Worm (Caenorhabditis elegans) whole organism, L4 larva: Measurements from ENCODE around the gene oma-2.

Experiments
- D1046.2 ChIP-seq: fragments of 200-800 bp; sonication (Bioruptor generic); IDR thresholded peaks from 2 replicates; pipeline ENCODE4 v1.3.6; 2022; ENCODE audit warnings: missing genetic modification characterization, missing compliant biosample characterization
- F37D6.2 ChIP-seq: sonication (generic microtip); optimal IDR thresholded peaks from 2 replicates; lab custom pipeline; 2016; ENCODE audit warnings: mild to moderate bottlenecking, missing genetic modification characterization, missing compliant biosample characterization
- F49E8.2 ChIP-seq: sonication (generic microtip); optimal IDR thresholded peaks from 2 replicates; lab custom pipeline; 2016; ENCODE audit warnings: missing compliant biosample characterization, mild to moderate bottlenecking, missing genetic modification characterization, borderline replicate concordance
- R02D3.7 ChIP-seq: fragments of 150-350 bp; sonication (generic microtip); optimal IDR thresholded peaks from 3 replicates; lab custom pipeline; 2014; ENCODE audit warnings: missing biosample characterization, missing genetic modification characterization
- Y105C5A.15 ChIP-seq: fragments of 200-800 bp; sonication (Bioruptor generic); IDR thresholded peaks from 2 replicates; pipeline ENCODE4 v1.3.6; 2022; ENCODE audit warnings: missing genetic modification characterization, missing compliant biosample characterization
- ZK546.5 ChIP-seq, 2 experiments: sonication (generic microtip); optimal IDR thresholded peaks; 2 replicates each; lab custom pipeline; 2017; ENCODE audit warnings: missing biosample characterization in 2 of 2, missing genetic modification characterization in 2 of 2
- aha-1 ChIP-seq: fragments of 150-350 bp; peaks from one replicate; lab custom pipeline; 2014; ENCODE audit warnings: missing biosample characterization, missing genetic modification characterization
- ceh-20 ChIP-seq: fragments of 200-800 bp; sonication (Bioruptor generic); IDR thresholded peaks from 2 replicates; pipeline ENCODE4 v1.3.6; 2022; ENCODE audit warnings: missing genetic modification reagents, missing genetic modification characterization, missing compliant biosample characterization
- ceh-28 ChIP-seq: fragments of 150-350 bp; optimal IDR thresholded peaks from 2 replicates; lab custom pipeline; 2014; ENCODE audit warnings: missing biosample characterization, missing genetic modification reagents, missing genetic modification characterization
- ceh-44 ChIP-seq: fragments of 200-800 bp; sonication (Bioruptor generic); IDR thresholded peaks from 2 replicates; pipeline ENCODE4 v1.3.6; 2022; ENCODE audit warnings: missing genetic modification reagents, missing genetic modification characterization, missing compliant biosample characterization
- ceh-82 ChIP-seq: sonication (generic microtip); optimal IDR thresholded peaks from 2 replicates; lab custom pipeline; 2017; ENCODE audit warnings: missing biosample characterization, missing genetic modification characterization
- cey-2 ChIP-seq: sonication (generic microtip); optimal IDR thresholded peaks from 3 replicates; lab custom pipeline; 2017; ENCODE audit warnings: missing genetic modification characterization, mild to moderate bottlenecking, missing compliant biosample characterization, antibody characterized with exemption, borderline replicate concordance; ENCODE audit not compliant: insufficient read depth
- ctbp-1 ChIP-seq: fragments of 200-800 bp; sonication (Bioruptor generic); IDR thresholded peaks from 2 replicates; pipeline ENCODE4 v1.3.6; 2022; ENCODE audit warnings: missing genetic modification reagents, missing genetic modification characterization, missing compliant biosample characterization
- daf-12 ChIP-seq: fragments of 150-350 bp; optimal IDR thresholded peaks from 2 replicates; lab custom pipeline; 2014; ENCODE audit warnings: missing biosample characterization, missing genetic modification reagents, missing genetic modification characterization
- daf-16 ChIP-seq, 3 experiments: sonication (generic microtip); optimal IDR thresholded peaks; 2 replicates each; lab custom pipeline; 2016 to 2017; ENCODE audit warnings: missing genetic modification characterization in 3 of 3, missing genetic modification reagents in 3 of 3, mild to moderate bottlenecking in 2 of 3, missing compliant biosample characterization in 2 of 3, missing biosample characterization in 1 of 3, moderate library complexity in 1 of 3
- daf-19 ChIP-seq: fragments of 200-800 bp; sonication (Bioruptor generic); conservative IDR thresholded peaks from 2 replicates; pipeline ENCODE4 v1.3.6; 2022; ENCODE audit warnings: missing genetic modification characterization, missing compliant biosample characterization
- daf-8 ChIP-seq: fragments of 200-800 bp; sonication (Bioruptor generic); IDR thresholded peaks from 2 replicates; pipeline ENCODE4 v1.3.6; 2022; ENCODE audit warnings: missing genetic modification characterization, missing compliant biosample characterization
- dpl-1 ChIP-seq: fragments of 150-350 bp; optimal IDR thresholded peaks from 2 replicates; lab custom pipeline; 2014; ENCODE audit warnings: missing biosample characterization, missing genetic modification reagents, missing genetic modification characterization
- duxl-1 ChIP-seq: sonication (generic microtip); optimal IDR thresholded peaks from 2 replicates; lab custom pipeline; 2016; ENCODE audit warnings: mild to moderate bottlenecking, missing genetic modification characterization, moderate library complexity, missing compliant biosample characterization; ENCODE audit not compliant: poor library complexity
- egl-27 ChIP-seq: sonication (generic microtip); optimal IDR thresholded peaks from 3 replicates; lab custom pipeline; 2017; ENCODE audit warnings: missing biosample characterization, missing genetic modification reagents, missing genetic modification characterization
- egl-43 ChIP-seq: fragments of 200-800 bp; sonication (Bioruptor generic); IDR thresholded peaks from 2 replicates; pipeline ENCODE4 v1.3.6; 2022; ENCODE audit warnings: missing genetic modification reagents, missing genetic modification characterization, missing compliant biosample characterization
- fos-1 ChIP-seq: fragments of 150-350 bp; optimal IDR thresholded peaks from 2 replicates; lab custom pipeline; 2014; ENCODE audit warnings: missing biosample characterization, missing genetic modification characterization
- lin-13 ChIP-seq: fragments of 150-350 bp; optimal IDR thresholded peaks from 2 replicates; lab custom pipeline; 2014; ENCODE audit warnings: missing biosample characterization, missing genetic modification reagents, missing genetic modification characterization
- lin-38 ChIP-seq: fragments of 200-800 bp; sonication (Bioruptor generic); IDR thresholded peaks from 2 replicates; pipeline ENCODE4 v1.3.6; 2022; ENCODE audit warnings: missing genetic modification reagents, missing genetic modification characterization, missing compliant biosample characterization
- lin-39 ChIP-seq: fragments of 150-350 bp; optimal IDR thresholded peaks from 2 replicates; lab custom pipeline; 2014; ENCODE audit warnings: missing biosample characterization, missing genetic modification reagents, missing genetic modification characterization
- lsy-2 ChIP-seq, 2 experiments: fragments of 150-350 bp in 1 of 2; sonication (generic microtip) in 1 of 2; optimal IDR thresholded peaks; 2 replicates each; lab custom pipeline; 2014 to 2017; ENCODE audit warnings: missing biosample characterization in 2 of 2, missing genetic modification characterization in 2 of 2
- madf-9 ChIP-seq: fragments of 200-800 bp; sonication (Bioruptor generic); conservative IDR thresholded peaks from 2 replicates; pipeline ENCODE4 v1.3.6; 2022; ENCODE audit warnings: missing genetic modification reagents, missing genetic modification characterization, missing compliant biosample characterization
- mep-1 ChIP-seq: fragments of 150-350 bp; sonication (generic microtip); optimal IDR thresholded peaks from 3 replicates; lab custom pipeline; 2014; ENCODE audit warnings: missing biosample characterization, missing genetic modification characterization
- mes-2 ChIP-seq: sonication (generic microtip); optimal IDR thresholded peaks from 2 replicates; lab custom pipeline; 2016; ENCODE audit warnings: missing genotype, mild to moderate bottlenecking, missing genetic modification characterization, missing compliant biosample characterization; ENCODE audit not compliant: poor library complexity, severe bottlenecking
- nhr-102 ChIP-seq: sonication (generic microtip); optimal IDR thresholded peaks from 2 replicates; lab custom pipeline; 2016; ENCODE audit warnings: mild to moderate bottlenecking, missing genetic modification characterization, moderate library complexity, missing compliant biosample characterization
- nhr-28 ChIP-seq: fragments of 150-350 bp; optimal IDR thresholded peaks from 2 replicates; lab custom pipeline; 2014; ENCODE audit warnings: missing biosample characterization, missing genetic modification characterization
- nhr-6 ChIP-seq: fragments of 150-350 bp; optimal IDR thresholded peaks from 2 replicates; lab custom pipeline; 2014; ENCODE audit warnings: missing biosample characterization, missing genetic modification characterization
- nhr-77 ChIP-seq: fragments of 150-350 bp; optimal IDR thresholded peaks from 2 replicates; lab custom pipeline; 2014; ENCODE audit warnings: missing biosample characterization, missing genetic modification characterization
- pha-4 ChIP-seq, 2 experiments: fragments of 150-350 bp in 1 of 2; fragments of 200-800 bp in 1 of 2; sonication (Bioruptor generic) in 1 of 2; IDR thresholded peaks in 1 of 2; optimal IDR thresholded peaks in 1 of 2; 2 replicates each; pipeline versions ENCODE4 v1.3.6 to Lab custom; 2014 to 2022; ENCODE audit warnings: missing genetic modification characterization in 2 of 2, missing genetic modification reagents in 2 of 2, missing biosample characterization in 1 of 2, missing compliant biosample characterization in 1 of 2
- sdz-12 ChIP-seq: fragments of 200-800 bp; sonication (Bioruptor generic); optimal IDR thresholded peaks from 2 replicates; lab custom pipeline; 2018; ENCODE audit warnings: mild to moderate bottlenecking, missing genetic modification characterization, missing compliant biosample characterization
- skn-1 ChIP-seq: fragments of 150-350 bp; optimal IDR thresholded peaks from 2 replicates; lab custom pipeline; 2014; ENCODE audit warnings: missing biosample characterization, missing genetic modification characterization
- snpc-1.2 ChIP-seq: fragments of 200-800 bp; sonication (Bioruptor generic); IDR thresholded peaks from 2 replicates; pipeline ENCODE4 v1.3.6; 2022; ENCODE audit warnings: missing genetic modification reagents, missing genetic modification characterization, missing compliant biosample characterization
- spr-3 ChIP-seq: fragments of 200-800 bp; sonication (Bioruptor generic); optimal IDR thresholded peaks from 2 replicates; lab custom pipeline; 2018; ENCODE audit warnings: mild to moderate bottlenecking, missing genetic modification characterization, missing compliant biosample characterization
- tag-97 ChIP-seq: fragments of 200-800 bp; sonication (Bioruptor generic); IDR thresholded peaks from 2 replicates; pipeline ENCODE4 v1.3.6; 2022; ENCODE audit warnings: missing genetic modification characterization, missing compliant biosample characterization
- tra-1 ChIP-seq: fragments of 200-800 bp; sonication (Bioruptor generic); IDR thresholded peaks from 2 replicates; pipeline ENCODE4 v1.3.6; 2022; ENCODE audit warnings: missing genetic modification reagents, missing genetic modification characterization, missing compliant biosample characterization
- unc-130 ChIP-seq: sonication (generic microtip); optimal IDR thresholded peaks from 2 replicates; lab custom pipeline; 2016; ENCODE audit warnings: missing genetic modification reagents, missing genetic modification characterization, missing compliant biosample characterization
- unc-62 ChIP-seq, 3 experiments: fragments of 150-350 bp in 1 of 3; sonication (generic microtip); optimal IDR thresholded peaks in 2 of 3; peaks in 1 of 3; 1 replicate in 1 of 3; 2 replicates in 2 of 3; lab custom pipeline; 2014 to 2017; ENCODE audit warnings: missing biosample characterization in 3 of 3, missing genetic modification characterization in 3 of 3, missing genetic modification reagents in 3 of 3, missing genotype in 1 of 3
- vab-7 ChIP-seq: fragments of 200-800 bp; sonication (Bioruptor generic); IDR thresholded peaks from 2 replicates; pipeline ENCODE4 v1.3.6; 2022; ENCODE audit warnings: missing genetic modification reagents, missing genetic modification characterization, missing compliant biosample characterization
- zfp-2 ChIP-seq: sonication (generic microtip); optimal IDR thresholded peaks from 2 replicates; lab custom pipeline; 2016; ENCODE audit warnings: mild to moderate bottlenecking, missing genetic modification characterization, missing compliant biosample characterization
- zip-11 ChIP-seq: fragments of 200-800 bp; sonication (Bioruptor generic); IDR thresholded peaks from 2 replicates; pipeline ENCODE4 v1.3.6; 2022; ENCODE audit warnings: missing genetic modification characterization, missing compliant biosample characterization
- ztf-7 ChIP-seq: fragments of 150-350 bp; optimal IDR thresholded peaks from 2 replicates; lab custom pipeline; 2014; ENCODE audit warnings: missing biosample characterization, missing genetic modification characterization

The oma-2 gene

DNA sequence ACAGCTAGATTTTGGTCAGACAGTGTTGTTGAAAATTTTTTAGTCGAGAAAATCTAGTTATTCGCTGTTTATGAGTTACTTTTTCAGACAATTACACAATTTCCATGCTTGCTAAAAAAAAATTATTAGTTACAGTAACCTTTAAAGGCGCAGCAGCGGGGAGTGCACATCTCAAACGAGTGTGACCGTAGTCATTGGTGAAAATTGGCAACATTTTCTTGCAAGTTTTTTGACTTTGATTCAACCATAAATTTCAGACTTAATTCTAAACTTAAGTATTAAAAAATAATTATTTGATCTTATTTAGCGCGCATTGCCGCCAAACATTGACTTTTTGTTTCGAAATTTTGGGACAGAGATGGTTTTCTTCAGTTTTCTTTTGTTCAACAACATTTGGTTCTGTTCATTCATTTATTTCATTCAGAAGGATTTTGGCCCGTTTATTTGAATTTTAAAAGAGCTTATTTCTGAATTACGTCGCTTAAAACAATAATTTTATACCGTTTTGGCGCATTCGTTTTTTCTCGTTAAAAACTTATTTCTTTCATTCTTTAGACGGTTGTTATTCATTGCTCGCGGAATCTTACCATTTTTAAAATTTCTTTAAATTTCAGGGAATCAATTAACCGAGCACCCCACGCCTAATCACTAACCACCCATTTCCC, at the start of gene oma-2:
oma-2 (plus strand) TSS at position 615 of the 665 bp plus-strand sequence.
- TF ChIP-seq lin-13 (GFP tag; lab: Kevin White, UChicago): peak; percentile 33
- TF ChIP-seq pha-4 (GFP tag; IDR thresholded peaks at IDR 0.05; lab: Robert Waterston, UW): no peak
- no peak for TF ChIP-seq pha-4 (tag; optimal IDR thresholded peaks at IDR 0.05; lab: Kevin White, UChicago)
- TF ChIP-seq ceh-20 (GFP tag; lab: Robert Waterston, UW): no peak
- TF ChIP-seq R02D3.7 (tag; lab: Kevin White, UChicago): no peak
- TF ChIP-seq duxl-1 (tag; lab: Kevin White, UChicago): no peak
- TF ChIP-seq lin-38: peak; percentile 34
- no peak for TF ChIP-seq zfp-2 (tag; lab: Kevin White, UChicago)
- no peak for TF ChIP-seq madf-9
- peak in 1 of 2 experiments; percentile 25 for TF ChIP-seq lsy-2 (tag; optimal IDR thresholded peaks at IDR 0.05; lab: Kevin White, UChicago)
- no peak for TF ChIP-seq daf-19
- peak; percentile 35 for TF ChIP-seq F49E8.2 (tag; lab: Kevin White, UChicago)
- TF ChIP-seq unc-130 (GFP tag; lab: Kevin White, UChicago): peak; percentile 33
- no peak for TF ChIP-seq tra-1 (GFP tag; lab: Robert Waterston, UW)

DNA sequence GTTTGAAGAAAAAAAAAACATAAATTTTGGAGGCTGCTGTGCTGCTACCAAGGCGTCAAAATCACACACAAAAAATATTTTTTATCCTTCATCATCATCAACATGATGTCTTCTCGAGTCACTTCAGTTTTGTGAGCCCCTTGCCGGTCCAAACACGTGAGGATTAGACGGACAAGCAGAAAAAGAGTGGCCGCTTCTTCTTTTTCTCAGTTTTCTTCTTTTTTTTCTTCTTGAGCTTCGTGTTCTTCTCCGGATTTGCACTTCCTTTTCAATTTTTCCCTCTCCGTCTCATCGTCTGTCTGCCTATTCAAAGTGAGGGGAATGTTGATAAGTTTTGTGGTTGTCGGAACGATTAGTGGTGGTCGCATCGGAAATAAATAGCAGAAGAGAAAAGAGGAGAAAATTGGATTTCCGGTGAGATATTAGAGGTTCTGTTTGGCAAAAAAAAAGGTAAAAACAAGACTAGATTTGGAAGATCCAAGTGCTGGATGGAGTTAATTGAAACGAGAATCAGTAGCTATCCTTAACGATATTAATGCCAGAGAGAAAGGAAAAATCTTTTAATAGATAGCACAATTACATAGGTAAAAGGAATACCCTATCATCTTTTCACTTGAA, 48.8 kb upstream of the oma-2 start:
- no peak for TF ChIP-seq daf-12 (tag; lab: Kevin White, UChicago)
- TF ChIP-seq cey-2 (tag; lab: Kevin White, UChicago): no peak
- no peak for TF ChIP-seq spr-3 (GFP tag; lab: Kevin White, UChicago)
- TF ChIP-seq ceh-28 (tag; lab: Kevin White, UChicago): no peak
- TF ChIP-seq ztf-7 (tag; lab: Kevin White, UChicago): no peak
- TF ChIP-seq tra-1 (GFP tag; lab: Robert Waterston, UW): 0 out of 2 replicates have a peak, but pooled peaks have one; percentile 60
- TF ChIP-seq D1046.2 (GFP tag; lab: Robert Waterston, UW): no peak
- TF ChIP-seq sdz-12 (GFP tag; lab: Kevin White, UChicago): no peak
- TF ChIP-seq nhr-28: no peak
- TF ChIP-seq daf-8 (GFP tag; lab: Robert Waterston, UW): no peak
- no peak for TF ChIP-seq egl-27 (tag; lab: Kevin White, UChicago)
- no peak for TF ChIP-seq Y105C5A.15
- TF ChIP-seq ceh-82 (tag; lab: Kevin White, UChicago): no peak
- no peak for TF ChIP-seq vab-7
- peak; percentile 6 for TF ChIP-seq F37D6.2
- TF ChIP-seq snpc-1.2 (GFP tag; lab: Robert Waterston, UW): no peak
- TF ChIP-seq mep-1 (tag; lab: Kevin White, UChicago): peak; percentile 59
- TF ChIP-seq daf-16 (GFP tag; optimal IDR thresholded peaks at IDR 0.05; lab: Kevin White, UChicago): peak in 1 of 2 experiments; percentile 36
- no peak for TF ChIP-seq daf-16 (tag; optimal IDR thresholded peaks at IDR 0.05; lab: Kevin White, UChicago)
- no peak for TF ChIP-seq ZK546.5 (tag; optimal IDR thresholded peaks at IDR 0.05; lab: Kevin White, UChicago)
- peak; percentile 2 for TF ChIP-seq dpl-1 (GFP tag; lab: Kevin White, UChicago)
- TF ChIP-seq madf-9: no peak
- no peak for TF ChIP-seq ceh-44 (GFP tag; lab: Robert Waterston, UW)
- no peak for TF ChIP-seq tag-97 (GFP tag; lab: Robert Waterston, UW)
- TF ChIP-seq fos-1 (tag; lab: Kevin White, UChicago): no peak
- no peak for TF ChIP-seq skn-1
- TF ChIP-seq mes-2 (tag; lab: Kevin White, UChicago): no peak
- TF ChIP-seq zip-11 (GFP tag; lab: Robert Waterston, UW): no peak
- TF ChIP-seq lin-39 (tag; lab: Kevin White, UChicago): no peak
- no peak for TF ChIP-seq nhr-77
- no peak for TF ChIP-seq egl-43
- TF ChIP-seq ctbp-1 (GFP tag; lab: Robert Waterston, UW): peak; percentile 37; the same call in 1 of the 2 replicates
- peak; percentile 97 for TF ChIP-seq aha-1 (tag; lab: Kevin White, UChicago)
- TF ChIP-seq nhr-6 (tag; lab: Kevin White, UChicago): no peak
- TF ChIP-seq unc-62 (GFP tag; optimal IDR thresholded peaks at IDR 0.05 in 1 of 2; lab: Kevin White, UChicago): peak in 1 of 2 experiments; percentile 71
- no peak for TF ChIP-seq unc-62 (tag; optimal IDR thresholded peaks at IDR 0.05; lab: Kevin White, UChicago)
- no peak for TF ChIP-seq nhr-102 (tag; lab: Kevin White, UChicago)
